Fruit fly (Drosophila melanogaster): ENCODE data around the gene Usp5.

DNA sequence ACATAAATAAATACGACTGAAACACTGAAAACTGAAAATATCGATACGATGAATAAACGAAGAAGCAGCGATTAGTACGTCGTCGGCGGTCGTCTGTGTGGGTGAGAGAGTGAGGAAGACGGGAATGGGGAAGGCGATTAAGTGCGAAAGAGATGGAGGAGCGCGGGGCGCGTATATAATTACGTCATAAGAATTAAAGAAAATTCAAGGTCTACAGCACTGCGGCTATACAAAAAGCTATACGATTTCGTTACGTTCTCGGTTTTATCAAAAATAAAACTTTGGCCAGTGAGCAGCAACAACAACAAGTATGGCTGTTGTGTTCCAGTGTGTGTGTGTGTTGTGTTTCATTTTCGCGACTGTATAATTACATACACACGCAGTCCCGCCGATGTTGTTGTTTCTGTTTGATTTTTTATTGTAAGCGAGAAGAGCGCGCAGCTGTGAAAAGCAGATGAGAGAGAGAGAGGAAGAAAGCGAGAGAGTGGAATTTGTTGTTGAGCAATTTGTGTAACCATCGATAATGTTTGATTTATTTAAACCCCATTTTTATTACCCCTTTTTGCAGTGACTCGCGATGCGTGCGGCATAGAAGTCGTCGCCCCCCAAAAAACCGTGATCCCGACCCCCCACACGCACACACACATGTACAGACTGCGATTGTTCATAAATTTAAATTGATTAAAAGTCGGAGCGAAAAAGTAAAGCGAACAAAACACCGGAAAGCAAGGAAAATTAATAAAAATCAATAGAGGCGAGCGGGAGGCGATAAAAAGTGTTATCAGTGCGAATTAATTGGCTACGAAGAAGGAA is 1.1 kb upstream of the Usp5 start:
- TF ChIP-seq CG5204 (GFP tag; optimal IDR thresholded peaks at IDR 0.05) (no peak), CG33017 (tag; optimal IDR thresholded peaks at IDR 0.05) (no peak)
